Fruit fly (Drosophila melanogaster) Kc167 (cell line): ENCODE data around the gene CG14445.

ENCODE experiments used
- Myc ChIP-seq: fragments of >200 bp; optimal IDR thresholded peaks from 2 replicates; lab custom pipeline; 2017; ENCODE audit warnings: missing external identifiers
- Sin3A ChIP-seq: fragments of >200 bp; optimal IDR thresholded peaks from 2 replicates; lab custom pipeline; 2018; ENCODE audit warnings: missing external identifiers
- h ChIP-seq: fragments of >200 bp; optimal IDR thresholded peaks from 3 replicates; lab custom pipeline; 2018; ENCODE audit warnings: missing external identifiers
- insv ChIP-seq: fragments of >200 bp; optimal IDR thresholded peaks from 3 replicates; lab custom pipeline; 2018; ENCODE audit warnings: missing external identifiers
- psq ChIP-seq: fragments of >200 bp; optimal IDR thresholded peaks from 2 replicates; lab custom pipeline; 2017; ENCODE audit warnings: missing external identifiers
- ttk ChIP-seq: sonication (Bioruptor generic); optimal IDR thresholded peaks from 2 replicates; lab custom pipeline; 2017; ENCODE audit warnings: missing external identifiers

The CG14445 gene

dm6 chrX:6224225-6225190 is 12.6 kb upstream of the CG14445 start, which contains the start of gene sqh:
Gene sqh, minus strand, starts transcription at chrX:6225140.
- TF ChIP-seq psq (lab: Kevin White, UChicago) = no peak
- TF ChIP-seq h = no peak
- TF ChIP-seq Sin3A (lab: Kevin White, UChicago) = no peak
- TF ChIP-seq ttk = no peak
- TF ChIP-seq insv (lab: Kevin White, UChicago) = no peak
- no peak for TF ChIP-seq Myc

dm6 chrX:6225472-6226049 is 11.6 kb upstream of the CG14445 start, which contains the start of gene dtn:
Gene dtn, plus strand, starts transcription at chrX:6225647.
- TF ChIP-seq insv (lab: Kevin White, UChicago) (no peak), Myc (no peak), h (no peak), Sin3A (lab: Kevin White, UChicago) (no peak)

- no peak for TF ChIP-seq psq (lab: Kevin White, UChicago)
- TF ChIP-seq insv (lab: Kevin White, UChicago) = no peak
Measured at dm6 chrX:6231764-6232163, 5.4 kb upstream of the CG14445 start.

- TF ChIP-seq h (no peak), Sin3A (lab: Kevin White, UChicago) (no peak), ttk (no peak), Myc (no peak), insv (lab: Kevin White, UChicago) (no peak), psq (lab: Kevin White, UChicago) (no peak)
Measured at dm6 chrX:6252897-6253540, 15.9 kb downstream of the CG14445 start.

dm6 chrX:6253701-6254100 is 16.6 kb downstream of the CG14445 start:
- TF ChIP-seq Sin3A (lab: Kevin White, UChicago) (no peak), insv (lab: Kevin White, UChicago) (no peak), ttk (no peak), h (no peak), Myc (no peak), psq (lab: Kevin White, UChicago) (no peak)

dm6 chrX:6254617-6255349 is 17.7 kb downstream of the CG14445 start:
- TF ChIP-seq psq (lab: Kevin White, UChicago) (no peak), insv (lab: Kevin White, UChicago) (no peak), Myc (no peak), ttk (no peak), Sin3A (lab: Kevin White, UChicago) (no peak), h (no peak)

- TF ChIP-seq h (no peak), insv (lab: Kevin White, UChicago) (no peak), ttk (no peak), Myc (no peak), psq (lab: Kevin White, UChicago) (no peak), Sin3A (lab: Kevin White, UChicago) (no peak)
Measured at dm6 chrX:6255414-6255915, 18.4 kb downstream of the CG14445 start, which contains the start of the genes Rbcn-3A and Spx. Gene Rbcn-3A, minus strand, starts transcription at chrX:6255487. Gene Spx, plus strand, starts transcription at chrX:6255822.

- TF ChIP-seq insv (lab: Kevin White, UChicago) (no peak), psq (lab: Kevin White, UChicago) (no peak), h (no peak), ttk (no peak), Sin3A (lab: Kevin White, UChicago) (no peak), Myc (no peak)
Measured at dm6 chrX:6259696-6260095, 22.6 kb downstream of the CG14445 start.

- no peak for TF ChIP-seq Sin3A (lab: Kevin White, UChicago)
- TF ChIP-seq insv (lab: Kevin White, UChicago) = no peak
- TF ChIP-seq h = no peak
- TF ChIP-seq Myc = no peak
- no peak for TF ChIP-seq ttk
- TF ChIP-seq psq (lab: Kevin White, UChicago) = no peak
Measured at dm6 chrX:6260900-6261299, 23.8 kb downstream of the CG14445 start, which contains the start of gene Josd. Gene Josd, plus strand, starts transcription at chrX:6261169.

- no peak for TF ChIP-seq psq (lab: Kevin White, UChicago)
- no peak for TF ChIP-seq ttk
- TF ChIP-seq Sin3A (lab: Kevin White, UChicago) = no peak
- TF ChIP-seq h = no peak
- no peak for TF ChIP-seq Myc
- TF ChIP-seq insv (lab: Kevin White, UChicago) = no peak
Measured at dm6 chrX:6263614-6264130, 26.6 kb downstream of the CG14445 start.

dm6 chrX:6264456-6264855 is 27.3 kb downstream of the CG14445 start:
- no peak for TF ChIP-seq ttk
- no peak for TF ChIP-seq psq (lab: Kevin White, UChicago)
- TF ChIP-seq Myc = no peak
- no peak for TF ChIP-seq insv (lab: Kevin White, UChicago)
- no peak for TF ChIP-seq h
- no peak for TF ChIP-seq Sin3A (lab: Kevin White, UChicago)
